Fruit fly (Drosophila melanogaster): ENCODE data around the gene CG7600.

The CG7600 gene

dm6 chr3L:11197291-11198021 lies 13.1 kb upstream of the CG7600 start, which contains the start of gene GlcAT-P (continued):
- TF ChIP-seq jing (GFP tag; optimal IDR thresholded peaks at IDR 0.05) (no peak), bbx (GFP tag; IDR thresholded peaks at IDR 0.05; ENCODE audit: partially characterized antibody) (no peak; the same call in 1 of the 2 replicates), pb (GFP tag; optimal IDR thresholded peaks at IDR 0.05) (no peak), Abd-B (GFP tag; optimal IDR thresholded peaks at IDR 0.05) (no peak), gcm (GFP tag; optimal IDR thresholded peaks at IDR 0.05) (peak; percentile 61), Chrac-16 (GFP tag; optimal IDR thresholded peaks at IDR 0.05) (peak; percentile 30), Doc2 (GFP tag; IDR thresholded peaks at IDR 0.05) (no peak), CG11247 (GFP tag; IDR thresholded peaks at IDR 0.05) (no peak), CG10654 (GFP tag; optimal IDR thresholded peaks at IDR 0.05) (no peak), cato (GFP tag; optimal IDR thresholded peaks at IDR 0.05; ENCODE audit: borderline replicate concordance) (no peak), CG13894 (tag; optimal IDR thresholded peaks at IDR 0.05) (peak; percentile 46), prd (optimal IDR thresholded peaks at IDR 0.05) (no peak), prd (GFP tag; IDR thresholded peaks at IDR 0.05) (peak; percentile 63), tin (GFP tag; optimal IDR thresholded peaks at IDR 0.05) (peak; percentile 44), dysf (GFP tag; IDR thresholded peaks at IDR 0.05) (peak; percentile 71; the same call in 2 of the 3 replicates), z (GFP tag; IDR thresholded peaks at IDR 0.05) (no peak), Hey (tag; optimal IDR thresholded peaks at IDR 0.05) (no peak), CG14667 (GFP tag; IDR thresholded peaks at IDR 0.05) (no peak), BEAF-32 (GFP tag; optimal IDR thresholded peaks at IDR 0.05) (no peak), CG1602 (GFP tag; optimal IDR thresholded peaks at IDR 0.05) (peak; percentile 48), fd96Cb (tag; optimal IDR thresholded peaks at IDR 0.05) (peak; percentile 65), peb (GFP tag; IDR thresholded peaks at IDR 0.05) (no peak; the same call in 1 of the 2 replicates), Tbp (GFP tag; optimal IDR thresholded peaks at IDR 0.05) (no peak), HLHmδ (GFP tag; optimal IDR thresholded peaks at IDR 0.05) (no peak), eyg (GFP tag; optimal IDR thresholded peaks at IDR 0.05) (no peak), Taf1 (GFP tag; IDR thresholded peaks at IDR 0.05) (no peak), Ptx1 (GFP tag; IDR thresholded peaks at IDR 0.05) (peak; percentile 75), ewg (GFP tag; optimal IDR thresholded peaks at IDR 0.05) (no peak), psq (GFP tag; optimal IDR thresholded peaks at IDR 0.05) (no peak), exex (tag; optimal IDR thresholded peaks at IDR 0.05) (no peak), Meics (GFP tag; optimal IDR thresholded peaks at IDR 0.05) (peak; percentile 64), crp (GFP tag; optimal IDR thresholded peaks at IDR 0.05) (peak in 1 of 2 experiments; percentile 11), CG13775 (GFP tag; optimal IDR thresholded peaks at IDR 0.05) (peak; percentile 64), CG18764 (GFP tag; optimal IDR thresholded peaks at IDR 0.05) (no peak), CG17361 (GFP tag; IDR thresholded peaks at IDR 0.05) (peak; percentile 87), MBD-R2 (GFP tag; IDR thresholded peaks at IDR 0.05) (no peak; the same call in 1 of the 2 replicates), CG16863 (GFP tag; optimal IDR thresholded peaks at IDR 0.05) (no peak), salm (tag; optimal IDR thresholded peaks at IDR 0.05) (peak; percentile 36), lab (GFP tag; optimal IDR thresholded peaks at IDR 0.05) (peak; percentile 75), stwl (tag; optimal IDR thresholded peaks at IDR 0.05) (peak; percentile 2), chn (GFP tag; optimal IDR thresholded peaks at IDR 0.05) (no peak), gsb (GFP tag; IDR thresholded peaks at IDR 0.05) (no peak), Mrtf (GFP tag; IDR thresholded peaks at IDR 0.05) (no peak; the same call in 2 of the 3 replicates), CG11560 (tag; IDR thresholded peaks at IDR 0.05) (no peak), CG13424 (tag; optimal IDR thresholded peaks at IDR 0.05) (peak; percentile 84), Xbp1 (GFP tag; optimal IDR thresholded peaks at IDR 0.05) (peak; percentile 56), Doc3 (GFP tag; IDR thresholded peaks at IDR 0.05; ENCODE audit: partially characterized antibody) (no peak), CG2889 (GFP tag; IDR thresholded peaks at IDR 0.05) (peak; percentile 46; the same call in 1 of the 3 replicates), CG30403 (GFP tag; optimal IDR thresholded peaks at IDR 0.05) (peak; percentile 73), CG18476 (GFP tag; optimal IDR thresholded peaks at IDR 0.05) (peak; percentile 18)
